Worm (Caenorhabditis elegans) whole organism, L4 larva: Measurements from ENCODE around the gene rpl-23.

Experiments used
- ceh-44 ChIP-seq: fragments of 200-800 bp; sonication (Bioruptor generic); IDR thresholded peaks from 2 replicates; pipeline ENCODE4 v1.3.6; 2022; ENCODE audit warnings: missing genetic modification reagents, missing genetic modification characterization, missing compliant biosample characterization
- pqm-1 ChIP-seq: sonication (generic microtip); optimal IDR thresholded peaks from 2 replicates; lab custom pipeline; 2017; ENCODE audit warnings: missing biosample characterization, missing genetic modification characterization
- tra-1 ChIP-seq: fragments of 200-800 bp; sonication (Bioruptor generic); IDR thresholded peaks from 2 replicates; pipeline ENCODE4 v1.3.6; 2022; ENCODE audit warnings: missing genetic modification reagents, missing genetic modification characterization, missing compliant biosample characterization

ce11 chrIII:5656941-5657340 lies 49.0 kb downstream of the rpl-23 start, which contains the start of gene sdz-21:
- TF ChIP-seq tra-1, result no peak
- TF ChIP-seq ceh-44, result no peak
- no peak for TF ChIP-seq pqm-1 (tag; lab: Kevin White, UChicago)
